Fruit fly (Drosophila melanogaster): Measurements from ENCODE around the gene GMF.

The GMF gene

dm6 chr2L:16319743-16320142 lies 17.0 kb upstream of the GMF start (continued):
- TF ChIP-seq cwo (GFP tag; optimal IDR thresholded peaks at IDR 0.05) (peak; percentile 95), sd (tag; optimal IDR thresholded peaks at IDR 0.05) (peak; percentile 34), chinmo (GFP tag; IDR thresholded peaks at IDR 0.05; ENCODE audit: partially characterized antibody) (0 out of 4 replicates have a peak, but pooled peaks have one; percentile 49), CG10462 (GFP tag; optimal IDR thresholded peaks at IDR 0.05) (no peak), CG8290 (GFP tag; optimal IDR thresholded peaks at IDR 0.05) (no peak), CG8290 (tag; optimal IDR thresholded peaks at IDR 0.05) (peak in 1 of 2 experiments; percentile 32), CG34376 (GFP tag; optimal IDR thresholded peaks at IDR 0.05) (peak; percentile 69), inv (GFP tag; IDR thresholded peaks at IDR 0.05; ENCODE audit: partially characterized antibody) (no peak), CG13775 (GFP tag; optimal IDR thresholded peaks at IDR 0.05) (no peak), Taf1 (GFP tag; IDR thresholded peaks at IDR 0.05) (no peak), ems (GFP tag; optimal IDR thresholded peaks at IDR 0.05) (no peak), CG15514 (GFP tag; optimal IDR thresholded peaks at IDR 0.05) (peak; percentile 2), HmgZ (tag; optimal IDR thresholded peaks at IDR 0.05) (peak; percentile 29), D19A (tag; optimal IDR thresholded peaks at IDR 0.05) (no peak), CTCF (GFP tag; optimal IDR thresholded peaks at IDR 0.05) (no peak), dmrt99B (tag; optimal IDR thresholded peaks at IDR 0.05) (no peak), gsb-n (tag; optimal IDR thresholded peaks at IDR 0.05) (no peak), br (optimal IDR thresholded peaks at IDR 0.05) (no peak), CG10147 (GFP tag; optimal IDR thresholded peaks at IDR 0.05) (no peak), esg (GFP tag; conservative IDR thresholded peaks at IDR 0.05) (no peak), Bdp1 (GFP tag; optimal IDR thresholded peaks at IDR 0.05) (no peak), CG10543 (GFP tag; optimal IDR thresholded peaks at IDR 0.05) (peak; percentile 51), nerfin-1 (tag; optimal IDR thresholded peaks at IDR 0.05) (no peak), Max (GFP tag; optimal IDR thresholded peaks at IDR 0.05) (no peak), Atf6 (GFP tag; IDR thresholded peaks at IDR 0.05) (peak; percentile 46; the same call in 1 of the 2 replicates), Med (GFP tag) (peak; percentile 56), CG13624 (GFP tag; optimal IDR thresholded peaks at IDR 0.05) (no peak), chn (GFP tag; optimal IDR thresholded peaks at IDR 0.05) (no peak), Hey (tag; optimal IDR thresholded peaks at IDR 0.05) (peak; percentile 22), pfk (GFP tag; optimal IDR thresholded peaks at IDR 0.05) (no peak), CG12071 (GFP tag; optimal IDR thresholded peaks at IDR 0.05) (no peak), CG12155 (GFP tag; optimal IDR thresholded peaks at IDR 0.05) (no peak), CG9437 (GFP tag; optimal IDR thresholded peaks at IDR 0.05) (no peak), CG7928 (GFP tag; optimal IDR thresholded peaks at IDR 0.05) (no peak), Xbp1 (GFP tag; optimal IDR thresholded peaks at IDR 0.05) (no peak), sug (tag; optimal IDR thresholded peaks at IDR 0.05) (peak; percentile 99), CG9817 (tag; optimal IDR thresholded peaks at IDR 0.05) (no peak), ttk (GFP tag; IDR thresholded peaks at IDR 0.05) (no peak), CG13894 (tag; optimal IDR thresholded peaks at IDR 0.05) (no peak), mirr (GFP tag; optimal IDR thresholded peaks at IDR 0.05) (peak; percentile 90), sens (GFP tag) (no peak), Eip74EF (GFP tag; optimal IDR thresholded peaks at IDR 0.05) (no peak), CG15479 (GFP tag; optimal IDR thresholded peaks at IDR 0.05) (peak; percentile 77), lab (GFP tag; optimal IDR thresholded peaks at IDR 0.05) (peak; percentile 63), CG3281 (GFP tag; optimal IDR thresholded peaks at IDR 0.05) (peak; percentile 5), usp (GFP tag; optimal IDR thresholded peaks at IDR 0.05) (no peak), Deaf1 (tag; optimal IDR thresholded peaks at IDR 0.05) (peak; percentile 4), CG12236 (GFP tag; optimal IDR thresholded peaks at IDR 0.05) (no peak), lmd (GFP tag; IDR thresholded peaks at IDR 0.05) (no peak), CG31441 (GFP tag; IDR thresholded peaks at IDR 0.05) (no peak), dimm (GFP tag; IDR thresholded peaks at IDR 0.05) (no peak), E2f1 (GFP tag; IDR thresholded peaks at IDR 0.05) (no peak)

Data from whole organism, embryonic.